Worm (Caenorhabditis elegans) whole organism, early embryonic: ENCODE measurements around the gene K09G1.1.

ENCODE experiments used
- B0310.2 ChIP-seq: sonication (generic microtip); optimal IDR thresholded peaks from 2 replicates; lab custom pipeline; 2016; ENCODE audit warnings: mild to moderate bottlenecking, missing genetic modification characterization, missing compliant biosample characterization
- F13C5.2 ChIP-seq: sonication (generic microtip); optimal IDR thresholded peaks from 2 replicates; lab custom pipeline; 2017; ENCODE audit warnings: mild to moderate bottlenecking, missing genetic modification characterization, inconsistent platforms, missing compliant biosample characterization
- aly-1 ChIP-seq: sonication (generic microtip); optimal IDR thresholded peaks from 2 replicates; lab custom pipeline; 2016; ENCODE audit warnings: missing genetic modification characterization, missing compliant biosample characterization
- ama-1 ChIP-seq: fragments of 150-350 bp; optimal IDR thresholded peaks from 2 replicates; lab custom pipeline; 2014
- ceh-13 ChIP-seq: fragments of 200-800 bp; sonication (Bioruptor generic); optimal IDR thresholded peaks from 2 replicates; lab custom pipeline; 2018; ENCODE audit warnings: mild to moderate bottlenecking, missing genetic modification characterization, missing compliant biosample characterization
- ceh-36 ChIP-seq: sonication (generic microtip); optimal IDR thresholded peaks from 2 replicates; lab custom pipeline; 2016; ENCODE audit warnings: missing genetic modification characterization, inconsistent platforms, missing compliant biosample characterization
- flt-1 ChIP-seq: fragments of 200-800 bp; sonication (Bioruptor generic); IDR thresholded peaks from 2 replicates; pipeline ENCODE4 v1.3.6; 2022; ENCODE audit warnings: missing genetic modification characterization, missing compliant biosample characterization
- hmbx-1 ChIP-seq: sonication (generic microtip); optimal IDR thresholded peaks from 2 replicates; lab custom pipeline; 2016; ENCODE audit warnings: mild to moderate bottlenecking, missing genetic modification characterization, missing compliant biosample characterization
- hmg-4 ChIP-seq: fragments of 200-800 bp; sonication (Bioruptor generic); optimal IDR thresholded peaks from 2 replicates; lab custom pipeline; 2018; ENCODE audit warnings: mild to moderate bottlenecking, missing genetic modification characterization, missing compliant biosample characterization
- hnd-1 ChIP-seq: sonication (generic microtip); optimal IDR thresholded peaks from 2 replicates; lab custom pipeline; 2016; ENCODE audit warnings: missing genetic modification characterization, missing compliant biosample characterization
- pes-1 ChIP-seq: fragments of 200-800 bp; sonication (Bioruptor generic); IDR thresholded peaks from 2 replicates; pipeline ENCODE4 v1.3.6; 2022; ENCODE audit warnings: missing genetic modification reagents, missing genetic modification characterization, missing compliant biosample characterization
- scrt-1 ChIP-seq: fragments of 200-800 bp; sonication (Bioruptor generic); IDR thresholded peaks from 2 replicates; pipeline ENCODE4 v1.3.6; 2022; ENCODE audit warnings: missing genetic modification characterization, missing compliant biosample characterization
- sea-1 ChIP-seq: fragments of 200-800 bp; sonication (Bioruptor generic); conservative IDR thresholded peaks from 2 replicates; pipeline ENCODE4 v1.3.6; 2022; ENCODE audit warnings: missing genetic modification characterization, missing compliant biosample characterization
- tbx-11 ChIP-seq: fragments of 200-800 bp; sonication (Bioruptor generic); IDR thresholded peaks from 2 replicates; pipeline ENCODE4 v1.3.6; 2022; ENCODE audit warnings: missing genetic modification characterization, missing compliant biosample characterization
- tbx-37 ChIP-seq: fragments of 200-800 bp; sonication (Bioruptor generic); conservative IDR thresholded peaks from 2 replicates; pipeline ENCODE4 v1.3.6; 2022; ENCODE audit warnings: missing genetic modification reagents, missing genetic modification characterization, missing compliant biosample characterization
- tra-4 ChIP-seq: sonication (generic microtip); optimal IDR thresholded peaks from 2 replicates; lab custom pipeline; 2017; ENCODE audit warnings: missing genetic modification characterization, missing compliant biosample characterization

Gene K09G1.1

DNA sequence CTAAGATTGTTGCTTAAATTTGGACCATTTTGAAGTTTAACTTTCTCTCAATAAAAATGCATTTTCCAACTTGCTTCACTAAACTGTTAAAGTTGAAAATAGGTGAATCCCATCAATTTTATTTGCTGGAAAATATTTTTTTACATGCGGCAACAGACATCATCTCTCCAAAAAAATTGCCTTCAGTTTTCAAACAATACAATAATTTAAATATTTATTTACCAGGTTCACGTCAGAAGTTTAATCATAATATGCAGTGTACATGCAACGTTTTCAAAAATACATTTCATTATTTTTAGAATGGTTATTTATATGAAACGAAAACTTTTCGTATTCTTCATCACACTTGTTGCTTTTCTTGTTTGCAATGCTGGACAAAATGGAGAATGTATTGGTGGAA lies 47.6 kb downstream of the K09G1.1 start, which contains the start of gene T06E4.5:
Gene T06E4.5, plus strand, starts transcription at position 301 of the 400 bp plus-strand sequence.
- TF ChIP-seq ama-1 (lab: Kevin White, UChicago) (no peak), ceh-36 (no peak), hnd-1 (tag; lab: Kevin White, UChicago) (no peak), B0310.2 (tag; lab: Kevin White, UChicago) (no peak), sea-1 (GFP tag; lab: Robert Waterston, UW) (no peak), hmbx-1 (tag; lab: Kevin White, UChicago) (no peak), tbx-37 (no peak), F13C5.2 (tag; lab: Kevin White, UChicago) (no peak), scrt-1 (no peak), pes-1 (GFP tag; lab: Robert Waterston, UW) (no peak)

DNA sequence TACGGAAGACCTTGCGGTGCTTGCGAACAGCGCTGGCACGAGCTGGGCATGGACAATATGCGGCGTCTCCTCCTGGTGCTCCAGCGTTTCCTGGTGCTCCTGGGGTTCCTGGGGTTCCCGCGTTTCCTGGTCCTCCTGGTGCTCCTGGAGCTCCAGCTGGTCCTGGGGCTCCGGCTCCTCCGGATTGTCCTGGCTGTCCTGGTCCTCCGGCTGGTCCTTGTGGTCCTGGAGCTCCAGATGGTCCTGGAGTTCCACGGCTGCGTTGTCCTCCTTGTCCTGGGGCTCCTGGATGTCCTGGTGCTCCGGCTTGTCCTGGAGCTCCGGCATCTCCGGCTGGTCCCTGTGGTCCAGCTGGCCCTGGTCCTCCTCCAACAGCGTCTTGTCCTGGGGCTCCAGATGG lies 49.0 kb downstream of the K09G1.1 start:
- no peak for TF ChIP-seq ama-1 (lab: Kevin White, UChicago)
- no peak for TF ChIP-seq hmg-4
- TF ChIP-seq hmbx-1 (tag; lab: Kevin White, UChicago) = no peak
- no peak for TF ChIP-seq tbx-11
- no peak for TF ChIP-seq ceh-13
- no peak for TF ChIP-seq pes-1 (GFP tag; lab: Robert Waterston, UW)
- TF ChIP-seq flt-1 = no peak
- TF ChIP-seq sea-1 (GFP tag; lab: Robert Waterston, UW) = no peak
- TF ChIP-seq tra-4 (tag; lab: Kevin White, UChicago) = no peak
- no peak for TF ChIP-seq aly-1
- TF ChIP-seq F13C5.2 (tag; lab: Kevin White, UChicago) = no peak
- no peak for TF ChIP-seq scrt-1

DNA sequence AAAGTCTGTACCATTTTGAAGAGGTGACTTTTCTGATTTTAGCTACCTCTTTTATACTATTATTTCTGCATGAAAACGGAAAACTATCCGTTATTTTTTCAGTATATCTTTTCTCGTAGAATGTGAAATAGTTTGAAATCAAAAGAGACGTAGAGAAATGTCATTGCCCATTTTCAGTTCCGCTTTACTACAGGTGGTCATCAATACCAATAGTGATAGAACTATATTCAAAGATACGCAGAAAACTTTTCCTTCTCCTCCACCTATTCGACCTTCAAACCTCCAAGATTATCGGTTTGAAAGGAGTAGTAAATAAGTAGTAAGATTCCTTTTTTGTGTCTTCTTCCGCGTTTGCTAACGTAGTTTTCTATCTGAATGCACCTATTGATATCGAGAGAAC lies 50.0 kb downstream of the K09G1.1 start, which contains the start of gene col-147:
Gene col-147, minus strand, starts transcription at position 26 of the 400 bp plus-strand sequence.
- TF ChIP-seq ceh-13 (no peak), sea-1 (GFP tag; lab: Robert Waterston, UW) (no peak), ama-1 (lab: Kevin White, UChicago) (no peak), pes-1 (GFP tag; lab: Robert Waterston, UW) (no peak), flt-1 (no peak), F13C5.2 (tag; lab: Kevin White, UChicago) (no peak), tbx-37 (no peak), hmbx-1 (tag; lab: Kevin White, UChicago) (no peak)
